Fruit fly (Drosophila melanogaster) whole organism, pupa: ENCODE data around the gene CG32073.
A peak's percentile ranks its signal among the peaks of the same experiment; 100 is the strongest.

Experiments
- CG10348 ChIP-seq: fragments of 200-800 bp; sonication (Bioruptor generic); IDR thresholded peaks from 2 replicates; pipeline ENCODE4 v1.3.6; 2022; ENCODE audit warnings: missing biosample characterization, missing genetic modification characterization
- CG12605 ChIP-seq: fragments of 200-800 bp; sonication (Bioruptor generic); IDR thresholded peaks from 2 replicates; pipeline ENCODE4 v1.3.6; 2022; ENCODE audit warnings: missing biosample characterization, missing genetic modification characterization
- CG13204 ChIP-seq: fragments of 200-800 bp; sonication (Bioruptor generic); optimal IDR thresholded peaks from 2 replicates; lab custom pipeline; 2018; ENCODE audit warnings: missing biosample characterization, mild to moderate bottlenecking, missing genetic modification characterization, moderate library complexity
- CG14655 ChIP-seq: fragments of 200-800 bp; sonication (Bioruptor generic); optimal IDR thresholded peaks from 3 replicates; lab custom pipeline; 2017; ENCODE audit warnings: mild to moderate bottlenecking, missing biosample characterization, missing genetic modification reagents, missing genetic modification characterization
- CG15710 ChIP-seq: fragments of 200-800 bp; sonication (Bioruptor generic); optimal IDR thresholded peaks from 2 replicates; lab custom pipeline; 2018; ENCODE audit warnings: missing biosample characterization, mild to moderate bottlenecking, missing genetic modification characterization, moderate library complexity
- CG32121 ChIP-seq: fragments of 200-800 bp; sonication (Bioruptor generic); IDR thresholded peaks from 2 replicates; pipeline ENCODE4 v1.3.6; 2022; ENCODE audit warnings: missing biosample characterization, missing genetic modification characterization
- CG34367 ChIP-seq: fragments of 200-800 bp; sonication (Bioruptor generic); optimal IDR thresholded peaks from 2 replicates; lab custom pipeline; 2018; ENCODE audit warnings: missing biosample characterization, mild to moderate bottlenecking, missing genetic modification characterization
- CG8301 ChIP-seq: fragments of 200-800 bp; sonication (Bioruptor generic); optimal IDR thresholded peaks from 2 replicates; lab custom pipeline; 2018; ENCODE audit warnings: missing biosample characterization, mild to moderate bottlenecking, missing genetic modification characterization
- D1 ChIP-seq: fragments of 200-800 bp; sonication (Bioruptor generic); optimal IDR thresholded peaks from 2 replicates; lab custom pipeline; 2018; ENCODE audit warnings: missing biosample characterization, mild to moderate bottlenecking, missing genetic modification characterization, moderate library complexity
- EcR ChIP-seq: fragments of 200-800 bp; sonication (Bioruptor generic); optimal IDR thresholded peaks from 3 replicates; lab custom pipeline; 2019; ENCODE audit warnings: missing biosample characterization, missing genetic modification characterization, mild to moderate bottlenecking, moderate library complexity, missing genetic modification reagents
- Pif1B ChIP-seq: fragments of 200-800 bp; sonication (Bioruptor generic); optimal IDR thresholded peaks from 3 replicates; lab custom pipeline; 2016; ENCODE audit warnings: missing biosample characterization, missing genetic modification characterization
- Snoo ChIP-seq: fragments of 200-800 bp; sonication (Bioruptor generic); optimal IDR thresholded peaks from 3 replicates; lab custom pipeline; 2017; ENCODE audit warnings: missing biosample characterization, mild to moderate bottlenecking, missing genetic modification characterization, inconsistent platforms
- fd96Ca ChIP-seq: fragments of 200-800 bp; sonication (Bioruptor generic); IDR thresholded peaks from 3 replicates; pipeline ENCODE4 v1.3.6; 2022; ENCODE audit warnings: missing biosample characterization, missing genetic modification characterization
- gl ChIP-seq: fragments of 200-800 bp; sonication (Bioruptor generic); optimal IDR thresholded peaks from 2 replicates; lab custom pipeline; 2018; ENCODE audit warnings: missing biosample characterization, mild to moderate bottlenecking, missing genetic modification characterization

DNA sequence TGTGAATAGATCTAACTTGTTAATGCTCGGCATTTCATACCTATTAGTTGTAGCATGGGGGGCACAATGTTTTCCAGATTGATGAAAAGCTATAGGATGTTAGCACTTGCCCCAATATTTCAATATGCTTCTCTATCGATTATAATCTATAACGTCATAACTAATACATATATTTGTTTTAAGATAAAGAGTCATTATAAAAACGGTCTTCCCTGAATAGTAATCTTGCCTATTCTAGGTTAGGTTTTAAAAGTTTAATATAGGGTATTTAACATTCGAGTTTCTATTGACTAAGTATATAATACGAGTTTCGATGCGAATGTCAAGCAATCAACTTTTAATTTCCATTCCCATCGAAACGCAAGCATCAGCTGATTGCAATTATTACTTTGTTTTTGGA lies 46.2 kb downstream of the CG32073 start, which contains the start of the genes CG6321 and Blos2:
- peak; percentile 76 for TF ChIP-seq CG12605
- TF ChIP-seq EcR (GFP tag; lab: Kevin White, UChicago): no peak
- peak; percentile 69 for TF ChIP-seq CG32121 (GFP tag; lab: Robert Waterston, UW)
- no peak for TF ChIP-seq CG10348 (GFP tag; lab: Robert Waterston, UW)
- peak; percentile 58 for TF ChIP-seq Snoo (tag; lab: Kevin White, UChicago)
- TF ChIP-seq D1: no peak
- no peak for TF ChIP-seq fd96Ca (GFP tag; lab: Robert Waterston, UW)
- peak; percentile 74 for TF ChIP-seq CG14655 (GFP tag; lab: Kevin White, UChicago)
- TF ChIP-seq Pif1B (GFP tag; lab: Kevin White, UChicago): peak; percentile 69
- TF ChIP-seq CG13204 (GFP tag; lab: Kevin White, UChicago): no peak
- peak; percentile 0 for TF ChIP-seq gl
- peak; percentile 70 for TF ChIP-seq CG15710 (tag; lab: Kevin White, UChicago)
- peak; percentile 66 for TF ChIP-seq CG34367 (tag; lab: Kevin White, UChicago)
- peak; percentile 77 for TF ChIP-seq CG8301 (tag; lab: Kevin White, UChicago)
